Fruit fly (Drosophila melanogaster) whole organism, wandering third instar larva: ENCODE data around the gene Taf9.

Experiments
- Abd-B ChIP-seq: fragments of >200 bp; optimal IDR thresholded peaks from 2 replicates; lab custom pipeline; 2017; ENCODE audit warnings: missing biosample characterization, missing genetic modification characterization
- CG9705 ChIP-seq: fragments of 200-800 bp; sonication (Bioruptor generic); optimal IDR thresholded peaks from 2 replicates; lab custom pipeline; 2018; ENCODE audit warnings: missing biosample characterization, mild to moderate bottlenecking, missing genetic modification characterization
- CrebA ChIP-seq: fragments of 200-800 bp; sonication (Bioruptor generic); optimal IDR thresholded peaks from 2 replicates; lab custom pipeline; 2016; ENCODE audit warnings: missing biosample characterization, mild to moderate bottlenecking, missing genetic modification characterization, borderline replicate concordance
- Dfd ChIP-seq: fragments of >200 bp; optimal IDR thresholded peaks from 2 replicates; lab custom pipeline; 2017; ENCODE audit warnings: missing biosample characterization, missing genetic modification characterization
- GATAd ChIP-seq: sonication (Bioruptor generic); optimal IDR thresholded peaks from 2 replicates; lab custom pipeline; 2016; ENCODE audit warnings: missing biosample characterization, missing genetic modification characterization
- HLH106 ChIP-seq: fragments of 200-800 bp; optimal IDR thresholded peaks from 3 replicates; lab custom pipeline; 2019; ENCODE audit warnings: missing biosample characterization, mild to moderate bottlenecking, missing genetic modification characterization, moderate library complexity
- Hnf4 ChIP-seq: fragments of 200-800 bp; sonication (Bioruptor generic); optimal IDR thresholded peaks from 2 replicates; lab custom pipeline; 2016; ENCODE audit warnings: missing biosample characterization, mild to moderate bottlenecking, missing genetic modification characterization
- Hr78 ChIP-seq: fragments of >200 bp; optimal IDR thresholded peaks from 2 replicates; lab custom pipeline; 2017; ENCODE audit warnings: missing biosample characterization, missing genetic modification characterization
- Jra ChIP-seq: sonication (Bioruptor generic); optimal IDR thresholded peaks from 2 replicates; lab custom pipeline; 2016; ENCODE audit warnings: missing biosample characterization, missing genetic modification characterization
- Mio ChIP-seq: sonication (Bioruptor generic); optimal IDR thresholded peaks from 2 replicates; lab custom pipeline; 2016; ENCODE audit warnings: missing biosample characterization, missing genetic modification characterization
- Myc ChIP-seq: fragments of >200 bp; optimal IDR thresholded peaks from 2 replicates; lab custom pipeline; 2017
- N ChIP-seq: fragments of >200 bp; optimal IDR thresholded peaks from 2 replicates; lab custom pipeline; 2018; ENCODE audit warnings: missing biosample characterization, missing external identifiers, missing genetic modification characterization
- OdsH ChIP-seq: fragments of 200-800 bp; sonication (Bioruptor generic); optimal IDR thresholded peaks from 2 replicates; lab custom pipeline; 2016; ENCODE audit warnings: missing biosample characterization, mild to moderate bottlenecking, missing genetic modification characterization
- Rel ChIP-seq, 2 experiments: fragments of 200-800 bp; sonication (Bioruptor generic) in 1 of 2; optimal IDR thresholded peaks; 2 replicates in 1 of 2; 3 replicates in 1 of 2; lab custom pipeline; 2016 to 2019; ENCODE audit warnings: mild to moderate bottlenecking in 2 of 2, missing biosample characterization in 2 of 2, missing genetic modification characterization in 2 of 2, moderate library complexity in 1 of 2
- Sp1 ChIP-seq: fragments of 200-800 bp; sonication (Bioruptor generic); optimal IDR thresholded peaks from 3 replicates; lab custom pipeline; 2019; ENCODE audit warnings: missing biosample characterization, mild to moderate bottlenecking, missing genetic modification characterization, moderate library complexity
- Vsx2 ChIP-seq: fragments of 200-300, 225-300 bp; sonication (Bioruptor generic); optimal IDR thresholded peaks from 2 replicates; lab custom pipeline; 2018; ENCODE audit warnings: missing biosample characterization, missing genetic modification characterization; ENCODE audit not compliant: partially characterized antibody
- br ChIP-seq: fragments of 200-800 bp; sonication (Bioruptor generic); optimal IDR thresholded peaks from 2 replicates; lab custom pipeline; 2016; ENCODE audit warnings: missing biosample characterization, missing genetic modification characterization
- brk ChIP-seq: fragments of 200-800 bp; sonication (Bioruptor generic); optimal IDR thresholded peaks from 2 replicates; lab custom pipeline; 2016; ENCODE audit warnings: missing biosample characterization, mild to moderate bottlenecking, missing genetic modification characterization
- dmrt93B ChIP-seq: fragments of 200-800 bp; sonication (Bioruptor generic); optimal IDR thresholded peaks from 2 replicates; lab custom pipeline; 2018; ENCODE audit warnings: missing biosample characterization, mild to moderate bottlenecking, missing genetic modification characterization
- dsf ChIP-seq: sonication (Bioruptor generic); optimal IDR thresholded peaks from 2 replicates; lab custom pipeline; 2016; ENCODE audit warnings: missing biosample characterization, missing genetic modification characterization, borderline replicate concordance
- ey ChIP-seq: fragments of 200-800 bp; sonication (Bioruptor generic); optimal IDR thresholded peaks from 2 replicates; lab custom pipeline; 2016; ENCODE audit warnings: missing biosample characterization, missing genetic modification characterization
- foxo ChIP-seq, 2 experiments: fragments of 200-800 bp; sonication (Bioruptor generic); optimal IDR thresholded peaks; 2 replicates in 1 of 2; 3 replicates in 1 of 2; lab custom pipeline; 2016 to 2017; ENCODE audit warnings: missing biosample characterization in 2 of 2, missing genetic modification characterization in 2 of 2
- fru ChIP-seq: fragments of 200-800 bp; sonication (Bioruptor generic); optimal IDR thresholded peaks from 3 replicates; lab custom pipeline; 2016; ENCODE audit warnings: missing biosample characterization, mild to moderate bottlenecking, missing genetic modification characterization
- h ChIP-seq: fragments of 200-800 bp; sonication (Bioruptor generic); optimal IDR thresholded peaks from 3 replicates; lab custom pipeline; 2016; ENCODE audit warnings: missing biosample characterization, mild to moderate bottlenecking, missing genetic modification characterization
- jim ChIP-seq: fragments of 175-275, 200-325 bp; sonication (Bioruptor generic); optimal IDR thresholded peaks from 2 replicates; lab custom pipeline; 2016; ENCODE audit warnings: missing biosample characterization, mild to moderate bottlenecking, missing genetic modification characterization
- lola ChIP-seq: fragments of >200 bp; optimal IDR thresholded peaks from 2 replicates; lab custom pipeline; 2017; ENCODE audit warnings: missing biosample characterization, missing genetic modification characterization
- psq ChIP-seq: fragments of 200-800 bp; sonication (Bioruptor generic); optimal IDR thresholded peaks from 3 replicates; lab custom pipeline; 2017; ENCODE audit warnings: missing biosample characterization, mild to moderate bottlenecking, missing genetic modification characterization, moderate library complexity
- rgr ChIP-seq: fragments of 200-800 bp; sonication (Bioruptor generic); optimal IDR thresholded peaks from 3 replicates; lab custom pipeline; 2016; ENCODE audit warnings: missing biosample characterization, mild to moderate bottlenecking, missing genetic modification characterization
- sage ChIP-seq: fragments of 200-800 bp; sonication (Bioruptor generic); optimal IDR thresholded peaks from 2 replicates; lab custom pipeline; 2016; ENCODE audit warnings: missing biosample characterization, mild to moderate bottlenecking, missing genetic modification characterization
- tai ChIP-seq: sonication (Bioruptor generic); optimal IDR thresholded peaks from 2 replicates; lab custom pipeline; 2016; ENCODE audit warnings: missing biosample characterization, missing genetic modification characterization
- usp ChIP-seq: fragments of >200 bp; optimal IDR thresholded peaks from 2 replicates; lab custom pipeline; 2017; ENCODE audit warnings: missing biosample characterization, missing genetic modification characterization
- woc ChIP-seq: sonication (Bioruptor generic); optimal IDR thresholded peaks from 2 replicates; lab custom pipeline; 2016; ENCODE audit warnings: missing biosample characterization, mild to moderate bottlenecking, missing genetic modification characterization

Gene Taf9

DNA sequence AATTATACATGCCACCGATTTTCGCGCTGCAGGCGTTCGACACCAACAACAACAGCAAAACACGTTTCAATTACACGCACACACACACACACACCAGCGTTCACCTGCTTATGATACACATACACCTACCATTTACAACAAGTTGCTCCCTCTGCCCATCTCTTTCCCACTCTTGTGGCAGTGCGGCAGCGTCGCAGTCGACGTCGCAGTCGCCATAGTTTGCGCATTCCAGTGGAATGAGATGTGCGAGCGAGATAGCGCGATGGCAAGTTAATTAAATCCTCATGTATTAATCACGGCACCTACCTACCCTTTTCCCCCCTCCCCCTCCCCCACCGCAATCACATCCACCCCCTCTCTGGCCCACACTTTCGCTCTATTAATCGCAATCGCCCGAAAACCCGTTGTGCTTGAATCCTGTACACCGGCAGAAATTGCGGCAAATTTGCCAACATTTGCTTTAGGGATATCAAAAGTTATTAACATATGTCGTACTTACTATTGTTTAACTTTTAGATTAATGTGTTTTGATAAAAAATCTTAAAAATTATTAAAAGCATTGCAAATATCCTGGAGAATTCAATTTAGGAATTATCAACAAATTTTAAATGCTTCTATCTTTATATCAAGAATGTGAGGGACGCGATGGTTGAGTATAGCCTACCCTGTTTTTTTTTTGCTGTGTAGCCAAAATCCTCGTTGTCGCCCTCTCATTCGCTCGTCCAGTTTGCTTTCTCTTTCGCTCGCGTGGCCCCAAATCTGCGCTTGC lies 39.4 kb upstream of the Taf9 start (continued):
- TF ChIP-seq psq (GFP tag; lab: Kevin White, UChicago) (peak; percentile 74), GATAd (GFP tag; lab: Kevin White, UChicago) (no peak), lola (no peak), HLH106 (tag; lab: Kevin White, UChicago) (peak; percentile 70), dsf (GFP tag; lab: Kevin White, UChicago) (no peak), Hr78 (GFP tag; lab: Kevin White, UChicago) (no peak), usp (GFP tag; lab: Kevin White, UChicago) (no peak)

DNA sequence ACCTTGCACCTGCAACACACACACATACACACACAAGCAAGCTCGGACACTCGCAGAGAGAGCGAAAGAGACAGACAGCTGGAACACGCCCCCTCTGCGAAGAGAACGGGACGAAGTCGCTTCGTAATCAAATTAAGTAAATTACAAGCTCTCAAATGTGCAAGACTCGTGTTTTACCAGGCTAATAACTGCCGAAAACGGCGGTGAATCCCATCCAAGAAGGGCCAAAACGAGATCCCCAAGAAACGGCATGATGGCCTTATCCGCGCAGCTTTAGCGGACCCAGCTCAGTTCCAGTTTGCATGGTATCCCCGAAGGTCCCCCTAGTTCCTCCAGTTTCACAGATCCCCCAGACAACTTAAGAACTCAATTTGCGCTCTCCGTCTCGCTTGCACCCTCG lies 37.9 kb upstream of the Taf9 start:
- TF ChIP-seq Vsx2 (peak; percentile 63), sage (GFP tag; lab: Kevin White, UChicago) (no peak), fru (no peak), dmrt93B (GFP tag; lab: Kevin White, UChicago) (no peak), Hnf4 (no peak), CrebA (no peak), Abd-B (no peak), usp (GFP tag; lab: Kevin White, UChicago) (no peak), Jra (GFP tag; lab: Kevin White, UChicago) (no peak), brk (GFP tag; lab: Kevin White, UChicago) (no peak), br (GFP tag; lab: Kevin White, UChicago) (no peak), tai (GFP tag; lab: Kevin White, UChicago) (no peak), OdsH (no peak), Rel (GFP tag; optimal IDR thresholded peaks at IDR 0.05; lab: Kevin White, UChicago) (no peak), Rel (tag; optimal IDR thresholded peaks at IDR 0.05; lab: Kevin White, UChicago) (peak; percentile 79), psq (GFP tag; lab: Kevin White, UChicago) (peak; percentile 6), Mio (GFP tag; lab: Kevin White, UChicago) (no peak), Dfd (GFP tag; lab: Kevin White, UChicago) (no peak), HLH106 (tag; lab: Kevin White, UChicago) (no peak)
- TF ChIP-seq, all 38 proteins: peak for 3

DNA sequence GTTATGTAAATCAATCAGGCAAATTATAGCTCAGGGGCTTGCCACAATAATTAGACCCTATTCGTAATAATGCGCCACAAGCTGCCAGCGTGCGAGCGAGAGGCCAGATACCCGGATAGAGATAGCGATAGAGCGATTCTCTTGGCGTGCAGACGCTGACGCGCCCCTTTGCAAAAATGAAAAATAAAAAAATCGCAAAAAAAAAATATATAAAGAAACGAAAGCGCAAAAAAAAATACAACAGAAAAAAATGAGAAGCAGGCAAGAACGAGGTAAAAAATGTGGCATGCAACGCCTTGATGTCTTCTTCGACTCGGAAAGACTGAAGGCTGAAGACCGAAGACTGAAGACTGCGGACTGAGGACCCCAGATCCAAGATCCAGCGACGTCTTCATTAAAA lies 35.6 kb upstream of the Taf9 start:
- TF ChIP-seq Vsx2 (peak; percentile 25), woc (GFP tag; lab: Kevin White, UChicago) (no peak)
- TF ChIP-seq, all 38 proteins: peak for 1

DNA sequence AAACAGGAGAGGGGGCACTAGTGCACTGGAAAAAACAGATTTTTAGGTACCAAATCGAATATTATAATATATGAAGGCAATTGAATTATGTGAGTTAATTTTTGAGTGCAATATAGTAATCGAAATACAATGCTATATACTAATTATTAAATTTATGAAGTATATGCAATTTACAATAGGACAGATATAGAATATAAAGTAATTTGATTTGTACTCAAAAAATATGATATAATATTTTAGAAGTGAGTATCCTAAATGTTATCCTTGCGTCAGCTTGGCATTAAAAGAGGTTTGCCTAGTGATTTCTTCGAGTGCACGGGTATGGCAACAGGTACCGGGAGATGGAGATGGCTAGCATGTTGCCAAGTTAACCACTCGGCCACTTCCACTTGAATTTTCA lies 35.0 kb upstream of the Taf9 start:
- TF ChIP-seq dmrt93B (GFP tag; lab: Kevin White, UChicago) (peak; percentile 32), h (peak; percentile 46), jim (GFP tag; lab: Kevin White, UChicago) (no peak), OdsH (peak; percentile 87), ey (GFP tag; lab: Kevin White, UChicago) (peak; percentile 19), Jra (GFP tag; lab: Kevin White, UChicago) (no peak), woc (GFP tag; lab: Kevin White, UChicago) (no peak), rgr (GFP tag; lab: Kevin White, UChicago) (peak; percentile 37), Sp1 (peak; percentile 68), fru (peak; percentile 49), foxo (GFP tag; optimal IDR thresholded peaks at IDR 0.05; lab: Kevin White, UChicago) (peak in 1 of 2 experiments; percentile 66), N (GFP tag; lab: Kevin White, UChicago) (no peak), HLH106 (tag; lab: Kevin White, UChicago) (peak; percentile 61), psq (GFP tag; lab: Kevin White, UChicago) (peak; percentile 28), CrebA (no peak), CG9705 (GFP tag; lab: Kevin White, UChicago) (peak; percentile 12), Myc (lab: Kevin White, UChicago) (no peak), Hnf4 (no peak)
- TF ChIP-seq, all 38 proteins: peak for 11

DNA sequence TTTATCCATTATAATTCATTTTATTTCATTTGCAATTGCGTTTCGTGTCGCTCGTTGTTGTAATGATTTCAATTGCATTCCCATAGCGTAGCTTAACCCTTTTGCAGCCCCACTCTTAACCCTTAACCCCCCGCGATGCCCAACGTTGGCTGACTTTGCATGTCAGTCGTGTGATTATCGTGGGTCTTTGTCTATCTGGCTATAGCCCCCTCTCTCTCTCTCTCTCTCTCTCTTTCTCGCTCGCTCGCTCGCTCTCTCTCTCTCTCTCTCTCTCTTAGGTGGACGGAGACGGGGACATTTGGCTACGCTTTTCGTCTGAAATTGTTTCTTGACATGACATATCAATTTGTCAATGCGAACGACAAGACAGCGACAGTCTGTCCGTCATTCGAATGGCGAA lies 29.8 kb upstream of the Taf9 start:
- TF ChIP-seq foxo (GFP tag; optimal IDR thresholded peaks at IDR 0.05; lab: Kevin White, UChicago) (no peak), lola (no peak), brk (GFP tag; lab: Kevin White, UChicago) (no peak), Myc (lab: Kevin White, UChicago) (no peak), Sp1 (no peak), Abd-B (no peak), tai (GFP tag; lab: Kevin White, UChicago) (no peak), jim (GFP tag; lab: Kevin White, UChicago) (no peak), usp (GFP tag; lab: Kevin White, UChicago) (no peak)
- TF ChIP-seq, all 38 proteins: peak for 0
